Worm (Caenorhabditis elegans) whole organism, L1 larva: ENCODE results near the gene F53A9.8.
A peak's percentile ranks its signal among the peaks of the same experiment; 100 is the strongest.

Experiments used
- C04F5.9 ChIP-seq: sonication (generic microtip); optimal IDR thresholded peaks from 2 replicates; lab custom pipeline; 2016; ENCODE audit warnings: missing genetic modification characterization, missing compliant biosample characterization
- F16B12.6 ChIP-seq: fragments of 150-350 bp; optimal IDR thresholded peaks from 2 replicates; lab custom pipeline; 2014; ENCODE audit warnings: missing biosample characterization, missing genetic modification characterization
- Y116A8C.19 ChIP-seq: sonication (generic microtip); optimal IDR thresholded peaks from 2 replicates; lab custom pipeline; 2016; ENCODE audit warnings: missing compliant biosample characterization, missing genetic modification characterization, borderline replicate concordance
- aha-1 ChIP-seq: fragments of 150-350 bp; optimal IDR thresholded peaks from 2 replicates; lab custom pipeline; 2014; ENCODE audit warnings: missing biosample characterization, missing genetic modification characterization
- alr-1 ChIP-seq: fragments of 200-800 bp; sonication (Bioruptor generic); optimal IDR thresholded peaks from 2 replicates; lab custom pipeline; 2018; ENCODE audit warnings: borderline replicate concordance, mild to moderate bottlenecking, missing genetic modification characterization, missing compliant biosample characterization
- aly-2 ChIP-seq: fragments of 150-350 bp; optimal IDR thresholded peaks from 2 replicates; lab custom pipeline; 2014; ENCODE audit warnings: missing biosample characterization, missing genetic modification characterization
- ama-1 ChIP-seq: fragments of 150-350 bp; optimal IDR thresholded peaks from 2 replicates; lab custom pipeline; 2014
- blmp-1 ChIP-seq: fragments of 150-350 bp; optimal IDR thresholded peaks from 2 replicates; lab custom pipeline; 2014; ENCODE audit warnings: missing biosample characterization, missing genetic modification characterization
- ceh-8 ChIP-seq: fragments of 200-800 bp; sonication (Bioruptor generic); optimal IDR thresholded peaks from 2 replicates; lab custom pipeline; 2018; ENCODE audit warnings: mild to moderate bottlenecking, missing genetic modification characterization, moderate library complexity, missing compliant biosample characterization
- ceh-82 ChIP-seq, 3 experiments: fragments of 150-350 bp in 1 of 3; sonication (generic microtip) in 2 of 3; optimal IDR thresholded peaks; 2 replicates each; lab custom pipeline; 2014 to 2017; ENCODE audit warnings: missing biosample characterization in 3 of 3, missing genetic modification characterization in 3 of 3
- ceh-90 ChIP-seq: sonication (generic microtip); optimal IDR thresholded peaks from 2 replicates; lab custom pipeline; 2016; ENCODE audit warnings: missing genetic modification characterization, missing compliant biosample characterization
- ces-1 ChIP-seq: fragments of 150-350 bp; optimal IDR thresholded peaks from 2 replicates; lab custom pipeline; 2014; ENCODE audit warnings: missing biosample characterization, missing genetic modification reagents, missing genetic modification characterization
- dpl-1 ChIP-seq, 3 experiments: fragments of 150-350 bp in 2 of 3; sonication (generic microtip) in 1 of 3; optimal IDR thresholded peaks; 2 replicates each; lab custom pipeline; 2014 to 2017; ENCODE audit warnings: missing biosample characterization in 3 of 3, missing genetic modification characterization in 3 of 3, missing genetic modification reagents in 3 of 3
- dsc-1 ChIP-seq: sonication (generic microtip); optimal IDR thresholded peaks from 2 replicates; lab custom pipeline; 2016; ENCODE audit warnings: mild to moderate bottlenecking, missing genetic modification characterization, missing compliant biosample characterization
- efl-1 ChIP-seq, 4 experiments: fragments of 150-350 bp; optimal IDR thresholded peaks in 3 of 4; peaks in 1 of 4; 1 replicate in 1 of 4; 2 replicates in 3 of 4; lab custom pipeline; 2014; ENCODE audit warnings: missing biosample characterization in 2 of 4, missing genetic modification characterization in 2 of 4, missing genetic modification reagents in 2 of 4
- efl-3 ChIP-seq: fragments of 200-800 bp; sonication (Bioruptor generic); optimal IDR thresholded peaks from 2 replicates; lab custom pipeline; 2018; ENCODE audit warnings: mild to moderate bottlenecking, missing genetic modification characterization, missing compliant biosample characterization
- ets-5 ChIP-seq: fragments of 200-800 bp; sonication (Bioruptor generic); IDR thresholded peaks from 2 replicates; pipeline ENCODE4 v1.3.6; 2022; ENCODE audit warnings: missing genetic modification characterization, missing compliant biosample characterization
- fkh-10 ChIP-seq: sonication (generic microtip); optimal IDR thresholded peaks from 2 replicates; lab custom pipeline; 2017; ENCODE audit warnings: missing biosample characterization, missing genetic modification reagents, missing genetic modification characterization
- fkh-4 ChIP-seq: sonication (generic microtip); optimal IDR thresholded peaks from 2 replicates; lab custom pipeline; 2016; ENCODE audit warnings: missing compliant biosample characterization, missing genetic modification characterization, borderline replicate concordance
- fos-1 ChIP-seq: fragments of 150-350 bp; optimal IDR thresholded peaks from 2 replicates; lab custom pipeline; 2014; ENCODE audit warnings: missing biosample characterization, missing genetic modification characterization
- hlh-4 ChIP-seq: sonication (generic microtip); optimal IDR thresholded peaks from 2 replicates; lab custom pipeline; 2016; ENCODE audit warnings: mild to moderate bottlenecking, missing genetic modification characterization, missing compliant biosample characterization
- hpl-2 ChIP-seq: fragments of 150-350 bp; optimal IDR thresholded peaks from 2 replicates; lab custom pipeline; 2014; ENCODE audit warnings: missing biosample characterization, missing genetic modification reagents, missing genetic modification characterization
- irx-1 ChIP-seq: sonication (generic microtip); optimal IDR thresholded peaks from 2 replicates; lab custom pipeline; 2016; ENCODE audit warnings: missing genetic modification characterization, missing compliant biosample characterization
- jun-1 ChIP-seq: fragments of 150-350 bp; optimal IDR thresholded peaks from 2 replicates; lab custom pipeline; 2014; ENCODE audit warnings: missing biosample characterization, missing genetic modification reagents, missing genetic modification characterization
- lin-14 ChIP-seq: fragments of 200-800 bp; sonication (Bioruptor generic); optimal IDR thresholded peaks from 2 replicates; lab custom pipeline; 2018; ENCODE audit warnings: mild to moderate bottlenecking, missing genetic modification characterization, moderate library complexity, missing compliant biosample characterization
- lin-35 ChIP-seq, 2 experiments: fragments of 150-350 bp; optimal IDR thresholded peaks; 2 replicates each; lab custom pipeline; 2014; ENCODE audit warnings: missing biosample characterization in 2 of 2, missing genetic modification characterization in 2 of 2, missing genetic modification reagents in 2 of 2
- lin-39 ChIP-seq: fragments of 150-350 bp; optimal IDR thresholded peaks from 2 replicates; lab custom pipeline; 2014; ENCODE audit warnings: missing biosample characterization, missing genetic modification reagents, missing genetic modification characterization
- lir-3 ChIP-seq: sonication (generic microtip); optimal IDR thresholded peaks from 2 replicates; lab custom pipeline; 2016; ENCODE audit warnings: mild to moderate bottlenecking, missing genetic modification characterization, moderate library complexity, missing compliant biosample characterization; ENCODE audit not compliant: poor library complexity
- mdl-1 ChIP-seq, 2 experiments: fragments of 150-350 bp; optimal IDR thresholded peaks; 2 replicates each; lab custom pipeline; 2014 to 2017; ENCODE audit warnings: missing biosample characterization in 2 of 2, missing genetic modification characterization in 2 of 2, inconsistent platforms in 1 of 2
- mef-2 ChIP-seq: fragments of 150-350 bp; optimal IDR thresholded peaks from 2 replicates; lab custom pipeline; 2014; ENCODE audit warnings: missing biosample characterization, missing genetic modification characterization
- mep-1 ChIP-seq: fragments of 150-350 bp; optimal IDR thresholded peaks from 2 replicates; lab custom pipeline; 2014; ENCODE audit warnings: missing biosample characterization, missing genetic modification characterization
- nhr-11 ChIP-seq: fragments of 150-350 bp; optimal IDR thresholded peaks from 2 replicates; lab custom pipeline; 2014; ENCODE audit warnings: missing biosample characterization, missing genetic modification characterization
- nhr-76 ChIP-seq: sonication (generic microtip); optimal IDR thresholded peaks from 2 replicates; lab custom pipeline; 2017; ENCODE audit warnings: missing biosample characterization, missing genetic modification characterization
- nhr-85 ChIP-seq: sonication (generic microtip); peaks from one replicate; lab custom pipeline; 2016; ENCODE audit warnings: missing genetic modification characterization, inconsistent platforms, missing compliant biosample characterization
- nhr-90 ChIP-seq: sonication (generic microtip); optimal IDR thresholded peaks from 2 replicates; lab custom pipeline; 2016; ENCODE audit warnings: mild to moderate bottlenecking, missing genetic modification characterization, missing compliant biosample characterization; ENCODE audit not compliant: poor library complexity
- pag-3 ChIP-seq: sonication (generic microtip); optimal IDR thresholded peaks from 2 replicates; lab custom pipeline; 2017; ENCODE audit warnings: missing genetic modification characterization, mild to moderate bottlenecking, missing compliant biosample characterization, antibody characterized with exemption, borderline replicate concordance; ENCODE audit not compliant: insufficient read depth
- pax-3 ChIP-seq: fragments of 200-800 bp; sonication (Bioruptor generic); optimal IDR thresholded peaks from 2 replicates; lab custom pipeline; 2018; ENCODE audit warnings: mild to moderate bottlenecking, missing genetic modification characterization, moderate library complexity, missing compliant biosample characterization
- pqm-1 ChIP-seq: sonication (generic microtip); optimal IDR thresholded peaks from 3 replicates; lab custom pipeline; 2017; ENCODE audit warnings: missing biosample characterization, missing genetic modification characterization
- rnt-1 ChIP-seq: sonication (generic microtip); optimal IDR thresholded peaks from 2 replicates; lab custom pipeline; 2016; ENCODE audit warnings: mild to moderate bottlenecking, missing genetic modification characterization, moderate library complexity, missing compliant biosample characterization
- snpc-4 ChIP-seq: fragments of 150-350 bp; optimal IDR thresholded peaks from 2 replicates; lab custom pipeline; 2014; ENCODE audit warnings: missing biosample characterization, missing genetic modification characterization
- snu-23 ChIP-seq: sonication (generic microtip); optimal IDR thresholded peaks from 2 replicates; lab custom pipeline; 2016; ENCODE audit warnings: missing genetic modification characterization, missing compliant biosample characterization
- sox-4 ChIP-seq: sonication (generic microtip); optimal IDR thresholded peaks from 2 replicates; lab custom pipeline; 2016; ENCODE audit warnings: missing genetic modification characterization, missing compliant biosample characterization
- sptf-1 ChIP-seq: fragments of 150-350 bp; optimal IDR thresholded peaks from 2 replicates; lab custom pipeline; 2014; ENCODE audit warnings: missing biosample characterization, missing genetic modification characterization
- sup-37 ChIP-seq: fragments of 200-800 bp; sonication (Bioruptor generic); optimal IDR thresholded peaks from 2 replicates; lab custom pipeline; 2018; ENCODE audit warnings: mild to moderate bottlenecking, missing genetic modification characterization, missing compliant biosample characterization
- swsn-7 ChIP-seq: sonication (generic microtip); optimal IDR thresholded peaks from 2 replicates; lab custom pipeline; 2016; ENCODE audit warnings: missing genetic modification characterization, missing compliant biosample characterization
- tlp-1 ChIP-seq: fragments of 150-350 bp; optimal IDR thresholded peaks from 2 replicates; lab custom pipeline; 2014; ENCODE audit warnings: missing biosample characterization, missing genetic modification characterization
- unc-98 ChIP-seq: fragments of 200-800 bp; sonication (Bioruptor generic); IDR thresholded peaks from 2 replicates; pipeline ENCODE4 v1.3.6; 2022; ENCODE audit warnings: missing genetic modification characterization, missing compliant biosample characterization
- zag-1 ChIP-seq: fragments of 150-350 bp; optimal IDR thresholded peaks from 2 replicates; lab custom pipeline; 2014; ENCODE audit warnings: missing biosample characterization, missing genetic modification characterization
- ztf-4 ChIP-seq: fragments of 150-350 bp; optimal IDR thresholded peaks from 2 replicates; lab custom pipeline; 2014; ENCODE audit warnings: missing biosample characterization, missing genetic modification characterization

Gene F53A9.8

ce11 chrX:8723840-8724239 is 5.1 kb upstream of the F53A9.8 start (continued):
- TF ChIP-seq Y116A8C.19 (no peak), hpl-2 (GFP tag; lab: Kevin White, UChicago) (no peak), lin-35 (GFP tag; optimal IDR thresholded peaks at IDR 0.05; lab: Kevin White, UChicago) (peak in 1 of 2 experiments; percentile 13), zag-1 (tag; lab: Kevin White, UChicago) (no peak), mep-1 (no peak), swsn-7 (tag; lab: Kevin White, UChicago) (peak; percentile 26), ces-1 (GFP tag; lab: Kevin White, UChicago) (no peak), ztf-4 (tag; lab: Kevin White, UChicago) (peak; percentile 5), jun-1 (no peak), mdl-1 (tag; optimal IDR thresholded peaks at IDR 0.05; lab: Kevin White, UChicago) (peak in 1 of 2 experiments; percentile 50), sptf-1 (tag; lab: Kevin White, UChicago) (no peak), ceh-82 (tag; optimal IDR thresholded peaks at IDR 0.05; lab: Kevin White, UChicago) (no peak), nhr-85 (tag; lab: Kevin White, UChicago) (no peak), ets-5 (GFP tag; lab: Robert Waterston, UW) (no peak), sox-4 (no peak), C04F5.9 (tag; lab: Kevin White, UChicago) (no peak), dsc-1 (tag; lab: Kevin White, UChicago) (peak; percentile 66), lir-3 (tag; lab: Kevin White, UChicago) (no peak), blmp-1 (tag; lab: Kevin White, UChicago) (no peak), aha-1 (tag; lab: Kevin White, UChicago) (no peak), lin-39 (tag; lab: Kevin White, UChicago) (no peak), efl-3 (no peak), pag-3 (tag; lab: Kevin White, UChicago) (peak; percentile 97), fkh-4 (peak; percentile 34), irx-1 (tag; lab: Kevin White, UChicago) (no peak), lin-14 (GFP tag; lab: Kevin White, UChicago) (peak; percentile 85), hlh-4 (no peak), dpl-1 (GFP tag; optimal IDR thresholded peaks at IDR 0.05; lab: Kevin White, UChicago) (no peak), mef-2 (tag; lab: Kevin White, UChicago) (no peak), aly-2 (no peak), ama-1 (lab: Kevin White, UChicago) (no peak), alr-1 (no peak), pax-3 (tag; lab: Kevin White, UChicago) (no peak), F16B12.6 (tag; lab: Kevin White, UChicago) (no peak), pqm-1 (tag; lab: Kevin White, UChicago) (no peak), ceh-8 (GFP tag; lab: Kevin White, UChicago) (no peak), unc-98 (GFP tag; lab: Robert Waterston, UW) (no peak), rnt-1 (tag; lab: Kevin White, UChicago) (peak; percentile 45), ceh-90 (no peak), nhr-76 (tag; lab: Kevin White, UChicago) (no peak), snpc-4 (tag; lab: Kevin White, UChicago) (no peak), nhr-11 (tag; lab: Kevin White, UChicago) (no peak), fkh-10 (GFP tag; lab: Kevin White, UChicago) (no peak), fos-1 (tag; lab: Kevin White, UChicago) (no peak)

- TF ChIP-seq pqm-1 (tag; lab: Kevin White, UChicago) (no peak), tlp-1 (tag; lab: Kevin White, UChicago) (no peak), sup-37 (GFP tag; lab: Kevin White, UChicago) (no peak), efl-1 (optimal IDR thresholded peaks at IDR 0.05; lab: Kevin White, UChicago) (no peak), efl-1 (GFP tag; optimal IDR thresholded peaks at IDR 0.05 in 1 of 2; lab: Kevin White, UChicago) (no peak), ces-1 (GFP tag; lab: Kevin White, UChicago) (no peak), ets-5 (GFP tag; lab: Robert Waterston, UW) (no peak), nhr-90 (tag; lab: Kevin White, UChicago) (no peak), snpc-4 (tag; lab: Kevin White, UChicago) (no peak), fkh-10 (GFP tag; lab: Kevin White, UChicago) (no peak), snu-23 (no peak), lin-14 (GFP tag; lab: Kevin White, UChicago) (no peak)
- TF ChIP-seq, all 84 proteins: peak for 0
Measured at ce11 chrX:8723127-8723600, 4.5 kb upstream of the F53A9.8 start, which contains the start of gene tnt-2. Gene tnt-2 (minus strand): TSS chrX:8723550.
